Fruit fly (Drosophila melanogaster) whole organism, adult: ENCODE results near the gene CG5004.

Experiments
- CG11617 ChIP-seq: fragments of 200-800 bp; sonication (Bioruptor generic); optimal IDR thresholded peaks from 2 replicates; lab custom pipeline; 2017; ENCODE audit warnings: mild to moderate bottlenecking, missing biosample characterization, missing genetic modification reagents, missing genetic modification characterization
- CG12768 ChIP-seq: fragments of 200-800 bp; sonication (Bioruptor generic); optimal IDR thresholded peaks from 2 replicates; lab custom pipeline; 2017; ENCODE audit warnings: missing biosample characterization, missing genetic modification characterization, mild to moderate bottlenecking, moderate library complexity, missing genetic modification reagents
- CG14711 ChIP-seq: fragments of 200-800 bp; sonication (Bioruptor generic); optimal IDR thresholded peaks from 2 replicates; lab custom pipeline; 2018; ENCODE audit warnings: missing biosample characterization, mild to moderate bottlenecking, missing genetic modification characterization, moderate library complexity
- CG1620 ChIP-seq: fragments of 200-800 bp; sonication (Bioruptor generic); optimal IDR thresholded peaks from 2 replicates; lab custom pipeline; 2016; ENCODE audit warnings: missing biosample characterization, missing genetic modification characterization
- CG33017 ChIP-seq: fragments of 200-800 bp; sonication (Bioruptor generic); optimal IDR thresholded peaks from 2 replicates; lab custom pipeline; 2018; ENCODE audit warnings: missing biosample characterization, mild to moderate bottlenecking, missing genetic modification characterization, moderate library complexity
- CG5204 ChIP-seq: fragments of 200-800 bp; sonication (Bioruptor generic); optimal IDR thresholded peaks from 2 replicates; lab custom pipeline; 2016; ENCODE audit warnings: missing biosample characterization, missing genetic modification characterization
- CG7045 ChIP-seq: fragments of 200-800 bp; sonication (Bioruptor generic); optimal IDR thresholded peaks from 2 replicates; lab custom pipeline; 2017; ENCODE audit warnings: missing biosample characterization, mild to moderate bottlenecking, missing genetic modification characterization
- CG7101 ChIP-seq: fragments of 200-800 bp; sonication (Bioruptor generic); optimal IDR thresholded peaks from 2 replicates; lab custom pipeline; 2018; ENCODE audit warnings: missing biosample characterization, mild to moderate bottlenecking, missing genetic modification characterization, moderate library complexity
- Clk ChIP-seq: fragments of 200-800 bp; sonication (Bioruptor generic); optimal IDR thresholded peaks from 2 replicates; lab custom pipeline; 2017; ENCODE audit warnings: missing biosample characterization, missing genetic modification characterization
- Crg-1 ChIP-seq: fragments of 200-800 bp; sonication (Bioruptor generic); optimal IDR thresholded peaks from 2 replicates; lab custom pipeline; 2016; ENCODE audit warnings: missing biosample characterization, missing genetic modification characterization
- Hr96 ChIP-seq: fragments of 200-800 bp; sonication (Bioruptor generic); optimal IDR thresholded peaks from 2 replicates; lab custom pipeline; 2016; ENCODE audit warnings: missing biosample characterization, missing genetic modification characterization
- Mnt ChIP-seq: fragments of 200-800 bp; sonication (Bioruptor generic); optimal IDR thresholded peaks from 2 replicates; lab custom pipeline; 2016; ENCODE audit warnings: missing biosample characterization, mild to moderate bottlenecking, missing genetic modification characterization
- bab1 ChIP-seq: fragments of 200-800 bp; sonication (Bioruptor generic); optimal IDR thresholded peaks from 3 replicates; lab custom pipeline; 2019; ENCODE audit warnings: missing biosample characterization, mild to moderate bottlenecking, missing genetic modification characterization, moderate library complexity
- cic ChIP-seq: fragments of 200-800 bp; sonication (Bioruptor generic); optimal IDR thresholded peaks from 2 replicates; lab custom pipeline; 2017; ENCODE audit warnings: missing biosample characterization, mild to moderate bottlenecking, missing genetic modification characterization, moderate library complexity
- cnc ChIP-seq, 2 experiments: fragments of >200 bp; optimal IDR thresholded peaks; 2 replicates each; lab custom pipeline; 2017
- kay ChIP-seq: fragments of 200-800 bp; sonication (Bioruptor generic); peaks from one replicate; lab custom pipeline; 2016; ENCODE audit warnings: missing biosample characterization, missing genetic modification characterization, borderline replicate concordance
- ovo ChIP-seq: fragments of 200-800 bp; sonication (Bioruptor generic); optimal IDR thresholded peaks from 2 replicates; lab custom pipeline; 2016; ENCODE audit warnings: missing biosample characterization, missing genetic modification characterization
- pad ChIP-seq: fragments of 200-800 bp; sonication (Bioruptor generic); optimal IDR thresholded peaks from 3 replicates; lab custom pipeline; 2017; ENCODE audit warnings: missing biosample characterization, missing genetic modification characterization, mild to moderate bottlenecking, moderate library complexity, missing genetic modification reagents
- tj ChIP-seq: fragments of 200-800 bp; sonication (Bioruptor generic); optimal IDR thresholded peaks from 3 replicates; lab custom pipeline; 2017; ENCODE audit warnings: missing biosample characterization, mild to moderate bottlenecking, missing genetic modification characterization, moderate library complexity
- toe ChIP-seq: fragments of 200-800 bp; sonication (Bioruptor generic); optimal IDR thresholded peaks from 2 replicates; lab custom pipeline; 2016; ENCODE audit warnings: missing biosample characterization, missing genetic modification characterization

Gene CG5004

dm6 chrX:17078139-17078977 lies 29.0 kb upstream of the CG5004 start, which contains the start of gene CG4949:
TSS of gene CG4949 (plus strand) at chrX:17078836.
- TF ChIP-seq kay (GFP tag; lab: Kevin White, UChicago) (peak; percentile 79), CG1620 (GFP tag; lab: Kevin White, UChicago) (peak; percentile 30), CG11617 (GFP tag; lab: Kevin White, UChicago) (peak; percentile 15), cic (GFP tag; lab: Kevin White, UChicago) (no peak), CG7101 (tag; lab: Kevin White, UChicago) (peak; percentile 3)

- no peak for TF ChIP-seq CG7101 (tag; lab: Kevin White, UChicago)
- TF ChIP-seq CG7045 (GFP tag; lab: Kevin White, UChicago): no peak
- no peak for TF ChIP-seq bab1 (GFP tag; lab: Kevin White, UChicago)
- no peak for TF ChIP-seq Clk
These were observed 26.2 kb upstream of the CG5004 start, which contains the start of gene CG4955 for dm6 chrX:17081147-17081546. TSS of gene CG4955 (plus strand) at chrX:17081447.

dm6 chrX:17087575-17087974 lies 19.8 kb upstream of the CG5004 start, which contains the start of gene CG8945:
TSS of gene CG8945 (minus strand) at chrX:17087675.
- TF ChIP-seq ovo (no peak), CG5204 (GFP tag; lab: Kevin White, UChicago) (no peak), cnc (optimal IDR thresholded peaks at IDR 0.05; lab: Kevin White, UChicago) (no peak), toe (GFP tag; lab: Kevin White, UChicago) (no peak), Hr96 (GFP tag; lab: Kevin White, UChicago) (no peak), CG12768 (GFP tag; lab: Kevin White, UChicago) (no peak), cic (GFP tag; lab: Kevin White, UChicago) (no peak), Crg-1 (GFP tag; lab: Kevin White, UChicago) (no peak), Mnt (GFP tag; lab: Kevin White, UChicago) (no peak), bab1 (GFP tag; lab: Kevin White, UChicago) (no peak), pad (GFP tag; lab: Kevin White, UChicago) (no peak), CG33017 (no peak), Clk (no peak)

dm6 chrX:17090585-17090984 lies 16.8 kb upstream of the CG5004 start:
- no peak for TF ChIP-seq kay (GFP tag; lab: Kevin White, UChicago)
- TF ChIP-seq tj (GFP tag; lab: Kevin White, UChicago): no peak
- TF ChIP-seq toe (GFP tag; lab: Kevin White, UChicago): no peak
- no peak for TF ChIP-seq Mnt (GFP tag; lab: Kevin White, UChicago)
- TF ChIP-seq CG5204 (GFP tag; lab: Kevin White, UChicago): no peak

- TF ChIP-seq CG11617 (GFP tag; lab: Kevin White, UChicago): peak; percentile 82
- TF ChIP-seq kay (GFP tag; lab: Kevin White, UChicago): no peak
- no peak for TF ChIP-seq Clk
- TF ChIP-seq CG12768 (GFP tag; lab: Kevin White, UChicago): peak; percentile 21
- no peak for TF ChIP-seq CG5204 (GFP tag; lab: Kevin White, UChicago)
- TF ChIP-seq toe (GFP tag; lab: Kevin White, UChicago): no peak
- no peak for TF ChIP-seq Crg-1 (GFP tag; lab: Kevin White, UChicago)
- peak; percentile 32 for TF ChIP-seq CG7045 (GFP tag; lab: Kevin White, UChicago)
- no peak for TF ChIP-seq ovo
- TF ChIP-seq tj (GFP tag; lab: Kevin White, UChicago): peak; percentile 36
- TF ChIP-seq pad (GFP tag; lab: Kevin White, UChicago): peak; percentile 60
- peak; percentile 70 for TF ChIP-seq CG7101 (tag; lab: Kevin White, UChicago)
- no peak for TF ChIP-seq Hr96 (GFP tag; lab: Kevin White, UChicago)
- no peak for TF ChIP-seq Mnt (GFP tag; lab: Kevin White, UChicago)
- peak; percentile 63 for TF ChIP-seq CG33017
- TF ChIP-seq cnc (optimal IDR thresholded peaks at IDR 0.05; lab: Kevin White, UChicago): no peak
- peak; percentile 61 for TF ChIP-seq bab1 (GFP tag; lab: Kevin White, UChicago)
- no peak for TF ChIP-seq CG1620 (GFP tag; lab: Kevin White, UChicago)
- no peak for TF ChIP-seq cic (GFP tag; lab: Kevin White, UChicago)
- peak; percentile 54 for TF ChIP-seq CG14711 (tag; lab: Kevin White, UChicago)
These were observed 16.1 kb upstream of the CG5004 start, which contains the start of the genes CG16700 and CG4991 for dm6 chrX:17091062-17091904. TSS of gene CG16700 (plus strand) at chrX:17091854. TSS of gene CG4991 (plus strand) at chrX:17091854.

- TF ChIP-seq Clk: no peak
- no peak for TF ChIP-seq tj (GFP tag; lab: Kevin White, UChicago)
- TF ChIP-seq CG14711 (tag; lab: Kevin White, UChicago): no peak
These were observed 14.0 kb upstream of the CG5004 start for dm6 chrX:17093431-17093830.
